Fruit fly (Drosophila melanogaster) whole organism, embryonic: Measurements from ENCODE around the gene CG7309.

Source experiments
- B-H1 ChIP-seq: fragments of 200-800 bp; sonication (Bioruptor generic); IDR thresholded peaks from 3 replicates; pipeline ENCODE4 v1.3.6; 2022; ENCODE audit warnings: missing biosample characterization, missing genetic modification characterization
- CG10462 ChIP-seq: fragments of 200-800 bp; sonication (Bioruptor generic); optimal IDR thresholded peaks from 2 replicates; lab custom pipeline; 2016; ENCODE audit warnings: missing biosample characterization, missing genetic modification characterization
- CG14667 ChIP-seq: fragments of 200-800 bp; sonication (Bioruptor generic); IDR thresholded peaks from 2 replicates; pipeline ENCODE4 v1.3.6; 2022; ENCODE audit warnings: missing biosample characterization, missing genetic modification characterization
- CG15514 ChIP-seq: fragments of 200-800 bp; sonication (Bioruptor generic); optimal IDR thresholded peaks from 3 replicates; lab custom pipeline; 2017; ENCODE audit warnings: missing biosample characterization, missing genetic modification characterization, mild to moderate bottlenecking, moderate library complexity, missing genetic modification reagents
- CG16815 ChIP-seq: fragments of 200-800 bp; sonication (Bioruptor generic); optimal IDR thresholded peaks from 3 replicates; lab custom pipeline; 2017; ENCODE audit warnings: missing biosample characterization, mild to moderate bottlenecking, missing genetic modification characterization
- CG1792 ChIP-seq: fragments of 200-800 bp; sonication (Bioruptor generic); optimal IDR thresholded peaks from 2 replicates; lab custom pipeline; 2016; ENCODE audit warnings: missing biosample characterization, missing genetic modification characterization
- CG2129 ChIP-seq: fragments of 200-800 bp; sonication (Bioruptor generic); IDR thresholded peaks from 2 replicates; pipeline ENCODE4 v1.3.6; 2022; ENCODE audit warnings: missing biosample characterization, missing genetic modification characterization; ENCODE audit not compliant: partially characterized antibody
- CG2712 ChIP-seq: fragments of 200-800 bp; optimal IDR thresholded peaks from 3 replicates; lab custom pipeline; 2019; ENCODE audit warnings: missing biosample characterization, mild to moderate bottlenecking, missing genetic modification characterization, moderate library complexity
- CG30403 ChIP-seq: fragments of 200-800 bp; sonication (Bioruptor generic); optimal IDR thresholded peaks from 3 replicates; lab custom pipeline; 2016; ENCODE audit warnings: missing biosample characterization, missing genetic modification characterization
- CG4820 ChIP-seq: fragments of 200-800 bp; sonication (Bioruptor generic); optimal IDR thresholded peaks from 3 replicates; lab custom pipeline; 2016; ENCODE audit warnings: missing biosample characterization, missing genetic modification characterization
- CG9437 ChIP-seq: fragments of 200-800 bp; sonication (Bioruptor generic); optimal IDR thresholded peaks from 2 replicates; lab custom pipeline; 2018; ENCODE audit warnings: missing biosample characterization, mild to moderate bottlenecking, missing genetic modification characterization
- CG9876 ChIP-seq: fragments of 200-800 bp; sonication (Bioruptor generic); optimal IDR thresholded peaks from 2 replicates; lab custom pipeline; 2016; ENCODE audit warnings: missing biosample characterization, missing genetic modification characterization
- D ChIP-seq, 2 experiments: fragments of 200-800 bp in 1 of 2; fragments of >200 bp in 1 of 2; sonication (Bioruptor generic) in 1 of 2; optimal IDR thresholded peaks; 2 replicates in 1 of 2; 3 replicates in 1 of 2; lab custom pipeline; 2017; ENCODE audit warnings: mild to moderate bottlenecking in 1 of 2, missing biosample characterization in 1 of 2, missing genetic modification characterization in 1 of 2, missing genetic modification reagents in 1 of 2
- Dll ChIP-seq: fragments of 200-800 bp; sonication (Bioruptor generic); IDR thresholded peaks from 4 replicates; pipeline ENCODE4 v1.3.6; 2022; ENCODE audit warnings: missing biosample characterization, missing genetic modification characterization; ENCODE audit not compliant: partially characterized antibody
- Drgx ChIP-seq: fragments of 200-800 bp; sonication (Bioruptor generic); IDR thresholded peaks from 2 replicates; pipeline ENCODE4 v1.3.6; 2022; ENCODE audit warnings: missing biosample characterization, missing genetic modification characterization
- E2f2 ChIP-seq: fragments of 200-800 bp; sonication (Bioruptor generic); IDR thresholded peaks from 2 replicates; pipeline ENCODE4 v1.3.6; 2022; ENCODE audit warnings: missing biosample characterization, missing genetic modification characterization
- Ets97D ChIP-seq: fragments of 200-800 bp; sonication (Bioruptor generic); optimal IDR thresholded peaks from 3 replicates; lab custom pipeline; 2016; ENCODE audit warnings: missing biosample characterization, missing genetic modification characterization
- GATAe ChIP-seq: fragments of 200-800 bp; sonication (Bioruptor generic); conservative IDR thresholded peaks from 2 replicates; pipeline ENCODE4 v1.3.6; 2022; ENCODE audit warnings: missing biosample characterization, missing genetic modification characterization
- H15 ChIP-seq: fragments of 200-800 bp; sonication (Bioruptor generic); IDR thresholded peaks from 3 replicates; pipeline ENCODE4 v1.3.6; 2022; ENCODE audit warnings: missing biosample characterization, missing genetic modification characterization
- Lim3 ChIP-seq: fragments of 200-800 bp; sonication (Bioruptor generic); IDR thresholded peaks from 2 replicates; pipeline ENCODE4 v1.3.6; 2022; ENCODE audit warnings: missing biosample characterization, missing genetic modification characterization
- MTF-1 ChIP-seq: fragments of 200-800 bp; sonication (Bioruptor generic); optimal IDR thresholded peaks from 2 replicates; lab custom pipeline; 2018; ENCODE audit warnings: missing biosample characterization, mild to moderate bottlenecking, missing genetic modification characterization, borderline replicate concordance
- Myb ChIP-seq: fragments of 200-800 bp; sonication (Bioruptor generic); optimal IDR thresholded peaks from 2 replicates; lab custom pipeline; 2016; ENCODE audit warnings: missing biosample characterization, missing genetic modification characterization
- Poxn ChIP-seq: fragments of 200-800 bp; sonication (Bioruptor generic); IDR thresholded peaks from 2 replicates; pipeline ENCODE4 v1.3.6; 2022; ENCODE audit warnings: missing biosample characterization, missing genetic modification characterization
- Sry-δ ChIP-seq: fragments of 200-800 bp; sonication (Bioruptor generic); optimal IDR thresholded peaks from 2 replicates; lab custom pipeline; 2016; ENCODE audit warnings: missing biosample characterization, missing genetic modification characterization
- Xrp1 ChIP-seq: fragments of 200-800 bp; sonication (Bioruptor generic); IDR thresholded peaks from 2 replicates; pipeline ENCODE4 v1.3.6; 2022; ENCODE audit warnings: missing biosample characterization, missing genetic modification characterization
- YL-1 ChIP-seq: fragments of 200-800 bp; sonication (Bioruptor generic); optimal IDR thresholded peaks from 3 replicates; lab custom pipeline; 2017; ENCODE audit warnings: missing biosample characterization, mild to moderate bottlenecking, missing genetic modification characterization
- ab ChIP-seq: fragments of 200-800 bp; sonication (Bioruptor generic); optimal IDR thresholded peaks from 2 replicates; lab custom pipeline; 2016; ENCODE audit warnings: missing biosample characterization, missing genetic modification characterization
- aop ChIP-seq: fragments of 200-800 bp; sonication (Bioruptor generic); IDR thresholded peaks from 2 replicates; pipeline ENCODE4 v1.3.6; 2022; ENCODE audit warnings: missing biosample characterization, missing genetic modification characterization
- ara ChIP-seq: fragments of 200-800 bp; sonication (Bioruptor generic); IDR thresholded peaks from 2 replicates; pipeline ENCODE4 v1.3.6; 2022; ENCODE audit warnings: missing biosample characterization, missing genetic modification characterization
- crc ChIP-seq: fragments of 200-800 bp; sonication (Bioruptor generic); optimal IDR thresholded peaks from 2 replicates; lab custom pipeline; 2016; ENCODE audit warnings: missing biosample characterization, missing genetic modification characterization
- danr ChIP-seq: fragments of 200-800 bp; sonication (Bioruptor generic); IDR thresholded peaks from 2 replicates; pipeline ENCODE4 v1.3.6; 2022; ENCODE audit warnings: missing biosample characterization, missing genetic modification characterization
- eve ChIP-seq, 2 experiments: fragments of >200 bp; optimal IDR thresholded peaks; 2 replicates each; lab custom pipeline; 2017; ENCODE audit warnings: missing biosample characterization in 2 of 2, missing genetic modification characterization in 2 of 2
- eyg ChIP-seq: fragments of 200-800 bp; sonication (Bioruptor generic); optimal IDR thresholded peaks from 3 replicates; lab custom pipeline; 2016; ENCODE audit warnings: missing biosample characterization, missing genetic modification characterization
- fd3F ChIP-seq: fragments of 200-800 bp; sonication (Bioruptor generic); optimal IDR thresholded peaks from 2 replicates; lab custom pipeline; 2018; ENCODE audit warnings: missing biosample characterization, mild to moderate bottlenecking, missing genetic modification characterization, moderate library complexity
- gcm ChIP-seq: fragments of 200-800 bp; sonication (Bioruptor generic); optimal IDR thresholded peaks from 2 replicates; lab custom pipeline; 2019; ENCODE audit warnings: missing biosample characterization, mild to moderate bottlenecking, missing genetic modification characterization, moderate library complexity
- kni ChIP-seq: fragments of 200-800 bp; sonication (Bioruptor generic); optimal IDR thresholded peaks from 3 replicates; lab custom pipeline; 2017; ENCODE audit warnings: mild to moderate bottlenecking, missing biosample characterization, missing genetic modification reagents, missing genetic modification characterization
- maf-S ChIP-seq: fragments of 200-800 bp; sonication (Bioruptor generic); optimal IDR thresholded peaks from 2 replicates; lab custom pipeline; 2016; ENCODE audit warnings: missing biosample characterization, missing genetic modification characterization
- pnt ChIP-seq: fragments of 200-800 bp; sonication (Bioruptor generic); optimal IDR thresholded peaks from 3 replicates; lab custom pipeline; 2016; ENCODE audit warnings: missing biosample characterization, missing genetic modification characterization
- repo ChIP-seq: fragments of 200-800 bp; sonication (Bioruptor generic); optimal IDR thresholded peaks from 2 replicates; lab custom pipeline; 2016; ENCODE audit warnings: missing biosample characterization, missing genetic modification characterization
- scrt ChIP-seq: fragments of 200-800 bp; sonication (Bioruptor generic); optimal IDR thresholded peaks from 2 replicates; lab custom pipeline; 2018; ENCODE audit warnings: missing biosample characterization, mild to moderate bottlenecking, missing genetic modification characterization, moderate library complexity
- sim ChIP-seq: fragments of 200-800 bp; sonication (Bioruptor generic); IDR thresholded peaks from 2 replicates; pipeline ENCODE4 v1.3.6; 2022; ENCODE audit warnings: missing biosample characterization, missing genetic modification characterization
- sna ChIP-seq: fragments of 200-800 bp; sonication (Bioruptor generic); IDR thresholded peaks from 2 replicates; pipeline ENCODE4 v1.3.6; 2022; ENCODE audit warnings: missing biosample characterization, missing genetic modification characterization; ENCODE audit not compliant: partially characterized antibody
- tio ChIP-seq: fragments of 200-800 bp; sonication (Bioruptor generic); optimal IDR thresholded peaks from 2 replicates; lab custom pipeline; 2017; ENCODE audit warnings: missing biosample characterization, missing genetic modification characterization, inconsistent platforms
- tna ChIP-seq: fragments of 200-800 bp; sonication (Bioruptor generic); IDR thresholded peaks from 2 replicates; pipeline ENCODE4 v1.3.6; 2022; ENCODE audit warnings: missing biosample characterization, missing genetic modification characterization; ENCODE audit not compliant: partially characterized antibody
- vnd ChIP-seq: fragments of 200-800 bp; sonication (Bioruptor generic); IDR thresholded peaks from 3 replicates; pipeline ENCODE4 v1.3.6; 2022; ENCODE audit warnings: missing biosample characterization, missing genetic modification characterization; ENCODE audit not compliant: partially characterized antibody
- z ChIP-seq: fragments of 200-800 bp; sonication (Bioruptor generic); IDR thresholded peaks from 3 replicates; pipeline ENCODE4 v1.3.6; 2022; ENCODE audit warnings: missing biosample characterization, missing genetic modification characterization
- zen ChIP-seq: fragments of 200-800 bp; sonication (Bioruptor generic); optimal IDR thresholded peaks from 3 replicates; lab custom pipeline; 2018; ENCODE audit warnings: missing biosample characterization, mild to moderate bottlenecking, missing genetic modification characterization, moderate library complexity
- zf30C ChIP-seq: fragments of 200-800 bp; sonication (Bioruptor generic); optimal IDR thresholded peaks from 3 replicates; lab custom pipeline; 2018; ENCODE audit warnings: missing biosample characterization, mild to moderate bottlenecking, missing genetic modification characterization

The CG7309 gene

dm6 chr2L:10858064-10859047, 50.3 kb downstream of the CG7309 start, which contains the start of the genes aurB and Stam (continued):
- TF ChIP-seq scrt (GFP tag; lab: Kevin White, UChicago) = peak; percentile 11
- TF ChIP-seq vnd = no peak
- no peak for TF ChIP-seq B-H1 (GFP tag; lab: Robert Waterston, UW)
- TF ChIP-seq GATAe (GFP tag; lab: Robert Waterston, UW) = no peak
- TF ChIP-seq Poxn = no peak
- no peak for TF ChIP-seq Sry-δ
- no peak for TF ChIP-seq aop (GFP tag; lab: Robert Waterston, UW)
- TF ChIP-seq fd3F = peak; percentile 40
- no peak for TF ChIP-seq crc (GFP tag; lab: Kevin White, UChicago)
- TF ChIP-seq YL-1 = peak; percentile 9
- TF ChIP-seq Ets97D (GFP tag; lab: Kevin White, UChicago) = peak; percentile 11
- peak; percentile 86 for TF ChIP-seq Myb (GFP tag; lab: Kevin White, UChicago)
- TF ChIP-seq Dll (GFP tag; lab: Robert Waterston, UW) = no peak
- no peak for TF ChIP-seq CG10462 (GFP tag; lab: Kevin White, UChicago)
- no peak for TF ChIP-seq tna (GFP tag; lab: Robert Waterston, UW)
- TF ChIP-seq ara (GFP tag; lab: Robert Waterston, UW) = no peak
- TF ChIP-seq MTF-1 (GFP tag; lab: Kevin White, UChicago) = no peak
- TF ChIP-seq CG1792 (GFP tag; lab: Kevin White, UChicago) = no peak
- no peak for TF ChIP-seq CG4820 (GFP tag; lab: Kevin White, UChicago)
- no peak for TF ChIP-seq eyg (GFP tag; lab: Kevin White, UChicago)
- no peak for TF ChIP-seq z
- TF ChIP-seq CG2712 = peak; percentile 78
- TF ChIP-seq pnt (GFP tag; lab: Kevin White, UChicago) = no peak
- no peak for TF ChIP-seq Lim3 (GFP tag; lab: Robert Waterston, UW)
- TF ChIP-seq ab (GFP tag; lab: Kevin White, UChicago) = no peak
- TF ChIP-seq maf-S = no peak
- TF ChIP-seq eve (GFP tag; optimal IDR thresholded peaks at IDR 0.05; lab: Kevin White, UChicago) = no peak
- TF ChIP-seq H15 = no peak
- no peak for TF ChIP-seq sim (GFP tag; lab: Robert Waterston, UW)
- no peak for TF ChIP-seq CG2129 (GFP tag; lab: Robert Waterston, UW)
- TF ChIP-seq CG9876 = no peak
- TF ChIP-seq zen = peak; percentile 53
- peak; percentile 83 for TF ChIP-seq E2f2
- no peak for TF ChIP-seq CG16815 (GFP tag; lab: Kevin White, UChicago)
- 0 out of 2 replicates have a peak, but pooled peaks have one; percentile 12 for TF ChIP-seq CG14667 (GFP tag; lab: Robert Waterston, UW)
- TF ChIP-seq tio (GFP tag; lab: Kevin White, UChicago) = no peak
- no peak for TF ChIP-seq kni (GFP tag; lab: Kevin White, UChicago)
- peak; percentile 64; the same call in 1 of the 2 replicates for TF ChIP-seq Xrp1
- no peak for TF ChIP-seq zf30C
- no peak for TF ChIP-seq danr
- TF ChIP-seq sna (GFP tag; lab: Robert Waterston, UW) = no peak
- no peak for TF ChIP-seq repo (GFP tag; lab: Kevin White, UChicago)
- TF ChIP-seq CG30403 (GFP tag; lab: Kevin White, UChicago) = peak; percentile 57
- TF ChIP-seq CG9437 = peak; percentile 50
- TF ChIP-seq Drgx (GFP tag; lab: Robert Waterston, UW) = 0 out of 2 replicates have a peak, but pooled peaks have one; percentile 9
- peak; percentile 57 for TF ChIP-seq gcm (GFP tag; lab: Kevin White, UChicago)
- TF ChIP-seq D (optimal IDR thresholded peaks at IDR 0.05; lab: Kevin White, UChicago) = peak; percentile 69
- TF ChIP-seq D (GFP tag; optimal IDR thresholded peaks at IDR 0.05; lab: Kevin White, UChicago) = peak; percentile 28
- TF ChIP-seq CG15514 (GFP tag; lab: Kevin White, UChicago) = peak; percentile 50
